Fruit fly (Drosophila melanogaster) whole organism, embryonic: ENCODE data around the gene mthl12.
A peak's percentile ranks its signal among the peaks of the same experiment; 100 is the strongest.

Source experiments
- B-H2 ChIP-seq: fragments of 200-800 bp; sonication (Bioruptor generic); optimal IDR thresholded peaks from 2 replicates; lab custom pipeline; 2018; ENCODE audit warnings: missing biosample characterization, mild to moderate bottlenecking, missing genetic modification characterization
- CG10366 ChIP-seq: fragments of 200-800 bp; sonication (Bioruptor generic); IDR thresholded peaks from 2 replicates; pipeline ENCODE4 v1.3.6; 2022; ENCODE audit warnings: missing biosample characterization, missing genetic modification characterization
- CG12071 ChIP-seq: fragments of 200-800 bp; sonication (Bioruptor generic); optimal IDR thresholded peaks from 3 replicates; lab custom pipeline; 2018; ENCODE audit warnings: missing biosample characterization, mild to moderate bottlenecking, missing genetic modification characterization
- CG12155 ChIP-seq: fragments of 200-800 bp; sonication (Bioruptor generic); optimal IDR thresholded peaks from 3 replicates; lab custom pipeline; 2016; ENCODE audit warnings: missing biosample characterization, missing genetic modification characterization
- CG12391 ChIP-seq: fragments of 200-800 bp; sonication (Bioruptor generic); optimal IDR thresholded peaks from 3 replicates; lab custom pipeline; 2018; ENCODE audit warnings: missing biosample characterization, mild to moderate bottlenecking, missing genetic modification characterization, moderate library complexity
- CG13123 ChIP-seq: fragments of 200-800 bp; sonication (Bioruptor generic); optimal IDR thresholded peaks from 2 replicates; lab custom pipeline; 2016; ENCODE audit warnings: missing biosample characterization, missing genetic modification characterization
- CG14667 ChIP-seq: fragments of 200-800 bp; sonication (Bioruptor generic); IDR thresholded peaks from 2 replicates; pipeline ENCODE4 v1.3.6; 2022; ENCODE audit warnings: missing biosample characterization, missing genetic modification characterization
- CG15073 ChIP-seq: fragments of 200-800 bp; sonication (Bioruptor generic); optimal IDR thresholded peaks from 2 replicates; lab custom pipeline; 2016; ENCODE audit warnings: missing biosample characterization, missing genetic modification characterization
- CG15479 ChIP-seq: fragments of 200-800 bp; sonication (Bioruptor generic); optimal IDR thresholded peaks from 3 replicates; lab custom pipeline; 2019; ENCODE audit warnings: missing biosample characterization, mild to moderate bottlenecking, missing genetic modification characterization, moderate library complexity
- CG1792 ChIP-seq: fragments of 200-800 bp; sonication (Bioruptor generic); optimal IDR thresholded peaks from 2 replicates; lab custom pipeline; 2016; ENCODE audit warnings: missing biosample characterization, missing genetic modification characterization
- CG18262 ChIP-seq: fragments of 200-800 bp; optimal IDR thresholded peaks from 3 replicates; lab custom pipeline; 2019; ENCODE audit warnings: missing biosample characterization, mild to moderate bottlenecking, missing genetic modification characterization, moderate library complexity
- CG34376 ChIP-seq: fragments of 200-800 bp; sonication (Bioruptor generic); optimal IDR thresholded peaks from 2 replicates; lab custom pipeline; 2018; ENCODE audit warnings: missing biosample characterization, mild to moderate bottlenecking, missing genetic modification characterization
- CG34422 ChIP-seq: fragments of 200-800 bp; sonication (Bioruptor generic); IDR thresholded peaks from 3 replicates; pipeline ENCODE4 v1.3.6; 2022; ENCODE audit warnings: missing biosample characterization, missing genetic modification characterization
- CG4424 ChIP-seq: fragments of 200-800 bp; sonication (Bioruptor generic); optimal IDR thresholded peaks from 3 replicates; lab custom pipeline; 2016; ENCODE audit warnings: missing biosample characterization, missing genetic modification characterization
- CG7556 ChIP-seq: fragments of 200-800 bp; sonication (Bioruptor generic); optimal IDR thresholded peaks from 2 replicates; lab custom pipeline; 2017; ENCODE audit warnings: missing biosample characterization, mild to moderate bottlenecking, missing genetic modification characterization
- CG8290 ChIP-seq, 3 experiments: fragments of 200-800 bp; sonication (Bioruptor generic); optimal IDR thresholded peaks; 2 replicates each; lab custom pipeline; 2016 to 2019; ENCODE audit warnings: missing biosample characterization in 3 of 3, missing genetic modification characterization in 3 of 3, mild to moderate bottlenecking in 2 of 3, moderate library complexity in 1 of 3
- CG8388 ChIP-seq: fragments of 200-800 bp; sonication (Bioruptor generic); optimal IDR thresholded peaks from 2 replicates; lab custom pipeline; 2019; ENCODE audit warnings: missing biosample characterization, mild to moderate bottlenecking, missing genetic modification characterization, moderate library complexity
- CkIIα-i1 ChIP-seq: fragments of 200-800 bp; sonication (Bioruptor generic); IDR thresholded peaks from 2 replicates; pipeline ENCODE4 v1.3.6; 2022; ENCODE audit warnings: missing biosample characterization, missing genetic modification characterization
- D ChIP-seq, 2 experiments: fragments of 200-800 bp in 1 of 2; fragments of >200 bp in 1 of 2; sonication (Bioruptor generic) in 1 of 2; optimal IDR thresholded peaks; 2 replicates in 1 of 2; 3 replicates in 1 of 2; lab custom pipeline; 2017; ENCODE audit warnings: mild to moderate bottlenecking in 1 of 2, missing biosample characterization in 1 of 2, missing genetic modification characterization in 1 of 2, missing genetic modification reagents in 1 of 2
- Dref ChIP-seq: fragments of 200-800 bp; sonication (Bioruptor generic); IDR thresholded peaks from 2 replicates; pipeline ENCODE4 v1.3.6; 2022; ENCODE audit warnings: missing biosample characterization, missing genetic modification characterization
- E2f2 ChIP-seq: fragments of 200-800 bp; sonication (Bioruptor generic); IDR thresholded peaks from 2 replicates; pipeline ENCODE4 v1.3.6; 2022; ENCODE audit warnings: missing biosample characterization, missing genetic modification characterization
- Fer1 ChIP-seq: fragments of 200-800 bp; sonication (Bioruptor generic); optimal IDR thresholded peaks from 2 replicates; lab custom pipeline; 2017; ENCODE audit warnings: missing biosample characterization, mild to moderate bottlenecking, missing genetic modification characterization
- Fer2 ChIP-seq: fragments of 200-800 bp; sonication (Bioruptor generic); optimal IDR thresholded peaks from 2 replicates; lab custom pipeline; 2018; ENCODE audit warnings: missing biosample characterization, mild to moderate bottlenecking, missing genetic modification characterization, moderate library complexity
- H15 ChIP-seq: fragments of 200-800 bp; sonication (Bioruptor generic); IDR thresholded peaks from 3 replicates; pipeline ENCODE4 v1.3.6; 2022; ENCODE audit warnings: missing biosample characterization, missing genetic modification characterization
- H2.0 ChIP-seq: fragments of 200-800 bp; sonication (Bioruptor generic); IDR thresholded peaks from 2 replicates; pipeline ENCODE4 v1.3.6; 2022; ENCODE audit warnings: missing biosample characterization, missing genetic modification characterization
- Hmx ChIP-seq: fragments of 200-800 bp; sonication (Bioruptor generic); optimal IDR thresholded peaks from 2 replicates; lab custom pipeline; 2016; ENCODE audit warnings: missing biosample characterization, missing genetic modification characterization
- Jarid2 ChIP-seq: fragments of 200-800 bp; sonication (Bioruptor generic); optimal IDR thresholded peaks from 3 replicates; lab custom pipeline; 2017; ENCODE audit warnings: mild to moderate bottlenecking, missing biosample characterization, missing genetic modification reagents, missing genetic modification characterization
- Max ChIP-seq: fragments of 200-800 bp; sonication (Bioruptor generic); optimal IDR thresholded peaks from 2 replicates; lab custom pipeline; 2016; ENCODE audit warnings: missing biosample characterization, mild to moderate bottlenecking, missing genetic modification characterization
- NFAT ChIP-seq: fragments of 200-800 bp; sonication (Bioruptor generic); IDR thresholded peaks from 2 replicates; pipeline ENCODE4 v1.3.6; 2022; ENCODE audit warnings: missing biosample characterization, missing genetic modification characterization
- Rfx ChIP-seq: fragments of 200-800 bp; sonication (Bioruptor generic); IDR thresholded peaks from 2 replicates; pipeline ENCODE4 v1.3.6; 2022; ENCODE audit warnings: missing biosample characterization, missing genetic modification characterization
- Rx ChIP-seq: fragments of 200-800 bp; sonication (Bioruptor generic); IDR thresholded peaks from 2 replicates; pipeline ENCODE4 v1.3.6; 2022; ENCODE audit warnings: missing biosample characterization, missing genetic modification characterization
- Sox102F ChIP-seq: fragments of 200-800 bp; sonication (Bioruptor generic); optimal IDR thresholded peaks from 2 replicates; lab custom pipeline; 2018; ENCODE audit warnings: missing biosample characterization, mild to moderate bottlenecking, missing genetic modification characterization, moderate library complexity
- TFAM ChIP-seq: fragments of 200-800 bp; sonication (Bioruptor generic); optimal IDR thresholded peaks from 2 replicates; lab custom pipeline; 2017; ENCODE audit warnings: missing biosample characterization, missing genetic modification characterization, inconsistent platforms
- Usf ChIP-seq: fragments of 200-800 bp; sonication (Bioruptor generic); optimal IDR thresholded peaks from 2 replicates; lab custom pipeline; 2017; ENCODE audit warnings: missing genotype, missing biosample characterization, missing genetic modification characterization
- abd-A ChIP-seq: fragments of 200-800 bp; sonication (Bioruptor generic); optimal IDR thresholded peaks from 3 replicates; lab custom pipeline; 2019; ENCODE audit warnings: missing biosample characterization, mild to moderate bottlenecking, missing genetic modification characterization, moderate library complexity
- bowl ChIP-seq: fragments of 200-800 bp; sonication (Bioruptor generic); IDR thresholded peaks from 2 replicates; pipeline ENCODE4 v1.3.6; 2022; ENCODE audit warnings: missing biosample characterization, missing genetic modification characterization
- dimm ChIP-seq: fragments of 200-800 bp; sonication (Bioruptor generic); IDR thresholded peaks from 2 replicates; pipeline ENCODE4 v1.3.6; 2022; ENCODE audit warnings: missing biosample characterization, missing genetic modification characterization
- fu2 ChIP-seq: fragments of 200-800 bp; sonication (Bioruptor generic); optimal IDR thresholded peaks from 2 replicates; lab custom pipeline; 2016; ENCODE audit warnings: missing biosample characterization, missing genetic modification characterization
- gsb ChIP-seq: fragments of 200-800 bp; sonication (Bioruptor generic); IDR thresholded peaks from 2 replicates; pipeline ENCODE4 v1.3.6; 2022; ENCODE audit warnings: missing biosample characterization, missing genetic modification characterization
- gt ChIP-seq: fragments of 200-800 bp; sonication (Bioruptor generic); IDR thresholded peaks from 2 replicates; pipeline ENCODE4 v1.3.6; 2022; ENCODE audit warnings: missing biosample characterization, missing genetic modification characterization
- kay ChIP-seq: fragments of 200-800 bp; sonication (Bioruptor generic); optimal IDR thresholded peaks from 2 replicates; lab custom pipeline; 2016; ENCODE audit warnings: missing biosample characterization, missing genetic modification characterization
- klu ChIP-seq: fragments of 200-800 bp; sonication (Bioruptor generic); IDR thresholded peaks from 2 replicates; pipeline ENCODE4 v1.3.6; 2022; ENCODE audit warnings: missing biosample characterization, missing genetic modification characterization
- oc ChIP-seq: fragments of 200-800 bp; sonication (Bioruptor generic); optimal IDR thresholded peaks from 2 replicates; lab custom pipeline; 2018; ENCODE audit warnings: missing biosample characterization, mild to moderate bottlenecking, missing genetic modification characterization, moderate library complexity
- org-1 ChIP-seq: fragments of 200-800 bp; sonication (Bioruptor generic); optimal IDR thresholded peaks from 2 replicates; lab custom pipeline; 2017; ENCODE audit warnings: missing biosample characterization, missing genetic modification characterization
- scrt ChIP-seq: fragments of 200-800 bp; sonication (Bioruptor generic); optimal IDR thresholded peaks from 2 replicates; lab custom pipeline; 2018; ENCODE audit warnings: missing biosample characterization, mild to moderate bottlenecking, missing genetic modification characterization, moderate library complexity
- slou ChIP-seq: fragments of 200-800 bp; sonication (Bioruptor generic); optimal IDR thresholded peaks from 3 replicates; lab custom pipeline; 2016; ENCODE audit warnings: missing biosample characterization, missing genetic modification characterization
- unc-4 ChIP-seq: fragments of 200-800 bp; sonication (Bioruptor generic); IDR thresholded peaks from 2 replicates; pipeline ENCODE4 v1.3.6; 2022; ENCODE audit warnings: missing biosample characterization, missing genetic modification characterization; ENCODE audit not compliant: partially characterized antibody
- usp ChIP-seq: fragments of >200 bp; optimal IDR thresholded peaks from 2 replicates; lab custom pipeline; 2017; ENCODE audit warnings: missing biosample characterization, missing genetic modification characterization

Gene mthl12

dm6 chr3R:13366561-13367518 lies 13.4 kb downstream of the mthl12 start, which contains the start of gene Elp6 (continued):
- TF ChIP-seq Usf = peak; percentile 37
- peak; percentile 47 for TF ChIP-seq Fer1
- peak; percentile 61 for TF ChIP-seq org-1 (GFP tag; lab: Kevin White, UChicago)
- 0 out of 2 replicates have a peak, but pooled peaks have one; percentile 9 for TF ChIP-seq dimm (GFP tag; lab: Robert Waterston, UW)
- TF ChIP-seq CG1792 (GFP tag; lab: Kevin White, UChicago) = peak; percentile 60
- peak; percentile 36 for TF ChIP-seq CG8388 (GFP tag; lab: Kevin White, UChicago)
- 0 out of 2 replicates have a peak, but pooled peaks have one; percentile 10 for TF ChIP-seq CkIIα-i1
- no peak for TF ChIP-seq gsb (GFP tag; lab: Robert Waterston, UW)
- TF ChIP-seq Max (GFP tag; lab: Kevin White, UChicago) = peak; percentile 38
- TF ChIP-seq CG12071 (GFP tag; lab: Kevin White, UChicago) = no peak
- TF ChIP-seq CG15073 (GFP tag; lab: Kevin White, UChicago) = no peak
- TF ChIP-seq D (optimal IDR thresholded peaks at IDR 0.05; lab: Kevin White, UChicago) = no peak
- no peak for TF ChIP-seq D (GFP tag; optimal IDR thresholded peaks at IDR 0.05; lab: Kevin White, UChicago)
- peak; percentile 89 for TF ChIP-seq CG7556 (GFP tag; lab: Kevin White, UChicago)
- TF ChIP-seq B-H2 = no peak
- no peak for TF ChIP-seq Dref (GFP tag; lab: Robert Waterston, UW)
- TF ChIP-seq klu (GFP tag; lab: Robert Waterston, UW) = peak; percentile 47; the same call in 1 of the 2 replicates
- peak; percentile 74 for TF ChIP-seq H2.0 (GFP tag; lab: Robert Waterston, UW)
- peak; percentile 33 for TF ChIP-seq CG13123 (GFP tag; lab: Kevin White, UChicago)
- no peak for TF ChIP-seq CG15479 (GFP tag; lab: Kevin White, UChicago)
- peak; percentile 3 for TF ChIP-seq slou (GFP tag; lab: Kevin White, UChicago)
- TF ChIP-seq CG4424 (GFP tag; lab: Kevin White, UChicago) = peak; percentile 79
- no peak for TF ChIP-seq CG8290 (GFP tag; optimal IDR thresholded peaks at IDR 0.05; lab: Kevin White, UChicago)
- peak in 1 of 2 experiments; percentile 62 for TF ChIP-seq CG8290 (tag; optimal IDR thresholded peaks at IDR 0.05; lab: Kevin White, UChicago)
- no peak for TF ChIP-seq usp (GFP tag; lab: Kevin White, UChicago)
- peak; percentile 48 for TF ChIP-seq Rx (GFP tag; lab: Robert Waterston, UW)
- TF ChIP-seq scrt (GFP tag; lab: Kevin White, UChicago) = peak; percentile 68
- peak; percentile 17; the same call in 1 of the 2 replicates for TF ChIP-seq E2f2 (GFP tag; lab: Robert Waterston, UW)
- TF ChIP-seq Rfx (GFP tag; lab: Robert Waterston, UW) = peak; percentile 84
- TF ChIP-seq Jarid2 = peak; percentile 25
- TF ChIP-seq NFAT = peak; percentile 78
- peak; percentile 61 for TF ChIP-seq CG34422 (GFP tag; lab: Robert Waterston, UW)
- TF ChIP-seq unc-4 (GFP tag; lab: Robert Waterston, UW) = no peak; the same call in 1 of the 2 replicates
- peak; percentile 28 for TF ChIP-seq Hmx (GFP tag; lab: Kevin White, UChicago)
- TF ChIP-seq CG10366 (GFP tag; lab: Robert Waterston, UW) = peak; percentile 66
- TF ChIP-seq fu2 (GFP tag; lab: Kevin White, UChicago) = peak; percentile 72
- peak; percentile 29 for TF ChIP-seq kay (GFP tag; lab: Kevin White, UChicago)
- peak; percentile 32 for TF ChIP-seq CG12155
- no peak for TF ChIP-seq TFAM (GFP tag; lab: Kevin White, UChicago)
- TF ChIP-seq gt (GFP tag; lab: Robert Waterston, UW) = no peak
- TF ChIP-seq Fer2 (tag; lab: Kevin White, UChicago) = peak; percentile 25
- no peak for TF ChIP-seq abd-A (tag; lab: Kevin White, UChicago)
- peak; percentile 68 for TF ChIP-seq CG12391 (tag; lab: Kevin White, UChicago)
- peak; percentile 62 for TF ChIP-seq CG18262 (tag; lab: Kevin White, UChicago)
- peak; percentile 5 for TF ChIP-seq CG34376
- no peak for TF ChIP-seq oc (tag; lab: Kevin White, UChicago)
- TF ChIP-seq CG14667 (GFP tag; lab: Robert Waterston, UW) = no peak
- TF ChIP-seq bowl = no peak
- TF ChIP-seq Sox102F = peak; percentile 69
- TF ChIP-seq H15 (GFP tag; lab: Robert Waterston, UW) = peak; percentile 44; the same call in 1 of the 3 replicates
